Fruit fly (Drosophila melanogaster): ENCODE measurements around the gene bou.

Gene bou

dm6 chrX:6993753-6994152 is 7.5 kb downstream of the bou start (continued):
- peak; percentile 45 for TF ChIP-seq CG12299 (tag; optimal IDR thresholded peaks at IDR 0.05)
- no peak for TF ChIP-seq CG15479 (GFP tag; optimal IDR thresholded peaks at IDR 0.05)
- TF ChIP-seq ems (GFP tag; optimal IDR thresholded peaks at IDR 0.05): peak; percentile 64
- peak; percentile 63 for TF ChIP-seq wor (GFP tag; IDR thresholded peaks at IDR 0.05)
- no peak for TF ChIP-seq CG14860 (GFP tag; IDR thresholded peaks at IDR 0.05; ENCODE audit: partially characterized antibody)
- no peak for TF ChIP-seq knrl (GFP tag; IDR thresholded peaks at IDR 0.05; ENCODE audit: partially characterized antibody)
- peak; percentile 38 for TF ChIP-seq CG6654 (GFP tag; optimal IDR thresholded peaks at IDR 0.05)
- peak; percentile 73 for TF ChIP-seq corto (GFP tag; optimal IDR thresholded peaks at IDR 0.05)
- peak; percentile 71 for TF ChIP-seq NFAT (GFP tag; IDR thresholded peaks at IDR 0.05)
- TF ChIP-seq usp (GFP tag; optimal IDR thresholded peaks at IDR 0.05): no peak
- TF ChIP-seq CG33557 (GFP tag; optimal IDR thresholded peaks at IDR 0.05): no peak
- TF ChIP-seq CG18011 (GFP tag; optimal IDR thresholded peaks at IDR 0.05): peak; percentile 21
- TF ChIP-seq CG3065 (GFP tag; optimal IDR thresholded peaks at IDR 0.05): no peak
- no peak for TF ChIP-seq twi (tag; optimal IDR thresholded peaks at IDR 0.05)
- no peak for TF ChIP-seq Hey (tag; optimal IDR thresholded peaks at IDR 0.05)
- TF ChIP-seq slp2 (GFP tag; optimal IDR thresholded peaks at IDR 0.05): peak; percentile 53
- no peak for TF ChIP-seq tll (GFP tag; optimal IDR thresholded peaks at IDR 0.05)
- no peak for TF ChIP-seq Hr78 (GFP tag; optimal IDR thresholded peaks at IDR 0.05)
- peak; percentile 67 for TF ChIP-seq CG9727 (GFP tag; optimal IDR thresholded peaks at IDR 0.05)
- TF ChIP-seq so (GFP tag; IDR thresholded peaks at IDR 0.05): peak; percentile 77; the same call in 2 of the 3 replicates
- TF ChIP-seq Side (GFP tag; optimal IDR thresholded peaks at IDR 0.05): peak; percentile 65
- peak; percentile 81 for TF ChIP-seq Xrp1 (GFP tag; IDR thresholded peaks at IDR 0.05)
- TF ChIP-seq CG10959 (GFP tag; IDR thresholded peaks at IDR 0.05): peak; percentile 42; the same call in 1 of the 2 replicates
- no peak for TF ChIP-seq prd (optimal IDR thresholded peaks at IDR 0.05)
- TF ChIP-seq prd (GFP tag; IDR thresholded peaks at IDR 0.05): peak; percentile 90
- TF ChIP-seq z (GFP tag; IDR thresholded peaks at IDR 0.05): peak; percentile 58; the same call in 1 of the 3 replicates
- peak; percentile 63 for TF ChIP-seq CG13775 (GFP tag; optimal IDR thresholded peaks at IDR 0.05)
- TF ChIP-seq CG14441 (GFP tag; IDR thresholded peaks at IDR 0.05): peak; percentile 91
- TF ChIP-seq tgo (GFP tag; IDR thresholded peaks at IDR 0.05): peak; percentile 85
- no peak for TF ChIP-seq h (optimal IDR thresholded peaks at IDR 0.05)
- no peak for TF ChIP-seq tap (tag; optimal IDR thresholded peaks at IDR 0.05)
- TF ChIP-seq HLHmδ (GFP tag; optimal IDR thresholded peaks at IDR 0.05): no peak
- TF ChIP-seq CG12155 (GFP tag; optimal IDR thresholded peaks at IDR 0.05): peak; percentile 69
- no peak for TF ChIP-seq ash1 (GFP tag; optimal IDR thresholded peaks at IDR 0.05)
- no peak for TF ChIP-seq CG14965 (GFP tag; optimal IDR thresholded peaks at IDR 0.05; ENCODE audit: borderline replicate concordance)
- TF ChIP-seq CG14667 (GFP tag; IDR thresholded peaks at IDR 0.05): peak; percentile 55
- TF ChIP-seq abd-A (tag; optimal IDR thresholded peaks at IDR 0.05): no peak
- no peak for TF ChIP-seq Kr (GFP tag; optimal IDR thresholded peaks at IDR 0.05)
- TF ChIP-seq CG13296 (GFP tag; optimal IDR thresholded peaks at IDR 0.05): peak; percentile 35
- TF ChIP-seq CG16815 (GFP tag; optimal IDR thresholded peaks at IDR 0.05): peak; percentile 49
- no peak for TF ChIP-seq p53 (GFP tag; optimal IDR thresholded peaks at IDR 0.05)
- peak; percentile 76 for TF ChIP-seq seq (GFP tag; IDR thresholded peaks at IDR 0.05)
- TF ChIP-seq CG15269 (tag; optimal IDR thresholded peaks at IDR 0.05): peak; percentile 73
- TF ChIP-seq dmrt99B (tag; optimal IDR thresholded peaks at IDR 0.05): peak; percentile 82
- TF ChIP-seq CG18262 (tag; optimal IDR thresholded peaks at IDR 0.05): peak; percentile 51
- TF ChIP-seq CG9215 (GFP tag; IDR thresholded peaks at IDR 0.05): peak; percentile 72
- peak; percentile 57 for TF ChIP-seq CG1233 (GFP tag; optimal IDR thresholded peaks at IDR 0.05)
- TF ChIP-seq GATAe (GFP tag; conservative IDR thresholded peaks at IDR 0.05): peak; percentile 77
- TF ChIP-seq fd96Cb (tag; optimal IDR thresholded peaks at IDR 0.05): peak; percentile 65
- TF ChIP-seq br (optimal IDR thresholded peaks at IDR 0.05): no peak
- peak; percentile 0 for TF ChIP-seq Lhr (GFP tag; optimal IDR thresholded peaks at IDR 0.05)
